Fruit fly (Drosophila melanogaster): ENCODE results near the gene CG32857.

DNA sequence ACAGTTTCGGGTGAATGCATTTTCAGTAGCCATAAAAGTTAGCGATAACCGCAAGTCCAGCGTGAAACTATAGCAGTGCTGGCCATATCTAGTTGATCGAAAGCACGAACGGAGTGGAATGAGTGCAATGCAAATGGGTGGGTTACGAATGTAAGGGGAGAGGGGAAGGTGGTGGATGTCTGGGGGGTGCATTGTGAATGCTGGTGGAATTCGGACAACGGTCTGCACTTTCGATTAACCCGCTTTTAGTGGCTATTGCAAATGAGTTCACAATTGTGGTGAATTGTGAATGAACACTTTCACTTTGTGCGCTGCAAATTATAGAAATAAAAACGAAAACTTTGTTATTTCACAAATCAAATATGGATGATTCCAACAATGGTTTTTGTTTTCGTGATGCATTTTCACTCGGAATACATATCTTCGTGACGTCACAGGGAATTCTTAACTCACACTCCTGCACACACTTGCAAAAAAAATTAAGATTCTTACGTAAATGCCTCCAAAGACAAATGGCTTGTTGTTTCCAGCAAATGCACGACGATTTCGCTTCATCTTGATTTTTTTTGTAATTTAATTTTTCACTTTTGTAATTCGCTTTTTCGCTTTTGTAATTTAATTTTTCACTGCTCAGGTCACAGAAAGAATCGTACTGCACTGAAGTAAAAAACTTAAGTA lies 12.2 kb upstream of the CG32857 start, which contains the start of gene DIP1:
- TF ChIP-seq Sin3A (optimal IDR thresholded peaks at IDR 0.05): no peak
- TF ChIP-seq ttk (optimal IDR thresholded peaks at IDR 0.05): no peak
- no peak for TF ChIP-seq h (optimal IDR thresholded peaks at IDR 0.05)

All from Kc167 (cell line).